Fruit fly (Drosophila melanogaster) whole organism, embryonic: Measurements from ENCODE around the gene nol.

ENCODE experiments used
- Ada2b ChIP-seq: fragments of 200-800 bp; sonication (Bioruptor generic); IDR thresholded peaks from 2 replicates; pipeline ENCODE4 v1.3.6; 2022; ENCODE audit warnings: missing biosample characterization, missing genetic modification characterization
- B-H1 ChIP-seq: fragments of 200-800 bp; sonication (Bioruptor generic); IDR thresholded peaks from 3 replicates; pipeline ENCODE4 v1.3.6; 2022; ENCODE audit warnings: missing biosample characterization, missing genetic modification characterization
- B-H2 ChIP-seq: fragments of 200-800 bp; sonication (Bioruptor generic); optimal IDR thresholded peaks from 2 replicates; lab custom pipeline; 2018; ENCODE audit warnings: missing biosample characterization, mild to moderate bottlenecking, missing genetic modification characterization
- Bdp1 ChIP-seq: fragments of 200-800 bp; sonication (Bioruptor generic); optimal IDR thresholded peaks from 3 replicates; lab custom pipeline; 2016; ENCODE audit warnings: missing biosample characterization, missing genetic modification characterization
- BtbVII ChIP-seq: fragments of 200-800 bp; sonication (Bioruptor generic); optimal IDR thresholded peaks from 3 replicates; lab custom pipeline; 2017; ENCODE audit warnings: missing biosample characterization, mild to moderate bottlenecking, missing genetic modification characterization
- CG10543 ChIP-seq: fragments of 200-800 bp; sonication (Bioruptor generic); optimal IDR thresholded peaks from 3 replicates; lab custom pipeline; 2017; ENCODE audit warnings: missing biosample characterization, mild to moderate bottlenecking, missing genetic modification characterization, moderate library complexity
- CG11504 ChIP-seq: fragments of 200-800 bp; sonication (Bioruptor generic); optimal IDR thresholded peaks from 3 replicates; lab custom pipeline; 2019; ENCODE audit warnings: missing biosample characterization, mild to moderate bottlenecking, missing genetic modification characterization, moderate library complexity
- CG12769 ChIP-seq: fragments of 200-800 bp; sonication (Bioruptor generic); optimal IDR thresholded peaks from 2 replicates; lab custom pipeline; 2019; ENCODE audit warnings: missing biosample characterization, mild to moderate bottlenecking, missing genetic modification characterization, moderate library complexity
- CG13123 ChIP-seq: fragments of 200-800 bp; sonication (Bioruptor generic); optimal IDR thresholded peaks from 2 replicates; lab custom pipeline; 2016; ENCODE audit warnings: missing biosample characterization, missing genetic modification characterization
- CG14860 ChIP-seq: fragments of 200-800 bp; sonication (Bioruptor generic); IDR thresholded peaks from 3 replicates; pipeline ENCODE4 v1.3.6; 2022; ENCODE audit warnings: missing biosample characterization, missing genetic modification characterization; ENCODE audit not compliant: partially characterized antibody
- CG15696 ChIP-seq: fragments of 200-800 bp; sonication (Bioruptor generic); optimal IDR thresholded peaks from 2 replicates; lab custom pipeline; 2019; ENCODE audit warnings: missing biosample characterization, mild to moderate bottlenecking, missing genetic modification characterization, moderate library complexity
- CG1647 ChIP-seq: fragments of 200-800 bp; sonication (Bioruptor generic); optimal IDR thresholded peaks from 3 replicates; lab custom pipeline; 2016; ENCODE audit warnings: missing biosample characterization, missing genetic modification characterization
- CG16815 ChIP-seq: fragments of 200-800 bp; sonication (Bioruptor generic); optimal IDR thresholded peaks from 3 replicates; lab custom pipeline; 2017; ENCODE audit warnings: missing biosample characterization, mild to moderate bottlenecking, missing genetic modification characterization
- CG2199 ChIP-seq: fragments of 200-800 bp; sonication (Bioruptor generic); IDR thresholded peaks from 3 replicates; pipeline ENCODE4 v1.3.6; 2022; ENCODE audit warnings: missing biosample characterization, missing genetic modification characterization
- CG3163 ChIP-seq: fragments of 200-800 bp; sonication (Bioruptor generic); optimal IDR thresholded peaks from 3 replicates; lab custom pipeline; 2016; ENCODE audit warnings: missing biosample characterization, missing genetic modification characterization
- CG3281 ChIP-seq: fragments of 200-800 bp; sonication (Bioruptor generic); optimal IDR thresholded peaks from 3 replicates; lab custom pipeline; 2017; ENCODE audit warnings: missing biosample characterization, mild to moderate bottlenecking, missing genetic modification characterization
- CG33213 ChIP-seq: fragments of 200-800 bp; sonication (Bioruptor generic); optimal IDR thresholded peaks from 3 replicates; lab custom pipeline; 2016; ENCODE audit warnings: missing biosample characterization, missing genetic modification characterization
- CG3407 ChIP-seq: fragments of 200-800 bp; sonication (Bioruptor generic); optimal IDR thresholded peaks from 2 replicates; lab custom pipeline; 2018; ENCODE audit warnings: missing biosample characterization, mild to moderate bottlenecking, missing genetic modification characterization
- CG43689 ChIP-seq: fragments of 200-800 bp; sonication (Bioruptor generic); IDR thresholded peaks from 2 replicates; pipeline ENCODE4 v1.3.6; 2022; ENCODE audit warnings: missing biosample characterization, missing genetic modification characterization
- CG7271 ChIP-seq: fragments of 200-800 bp; sonication (Bioruptor generic); optimal IDR thresholded peaks from 2 replicates; lab custom pipeline; 2018; ENCODE audit warnings: missing biosample characterization, mild to moderate bottlenecking, missing genetic modification characterization, moderate library complexity
- CG7786 ChIP-seq: fragments of 200-800 bp; sonication (Bioruptor generic); optimal IDR thresholded peaks from 2 replicates; lab custom pipeline; 2016; ENCODE audit warnings: missing biosample characterization, missing genetic modification characterization
- CG7839 ChIP-seq: fragments of 200-800 bp; sonication (Bioruptor generic); optimal IDR thresholded peaks from 3 replicates; lab custom pipeline; 2018; ENCODE audit warnings: missing biosample characterization, mild to moderate bottlenecking, missing genetic modification characterization, moderate library complexity
- CG8359 ChIP-seq: fragments of 200-800 bp; sonication (Bioruptor generic); optimal IDR thresholded peaks from 2 replicates; lab custom pipeline; 2017; ENCODE audit warnings: missing biosample characterization, mild to moderate bottlenecking, missing genetic modification characterization, borderline replicate concordance
- E2f1 ChIP-seq: fragments of 200-800 bp; sonication (Bioruptor generic); IDR thresholded peaks from 2 replicates; pipeline ENCODE4 v1.3.6; 2022; ENCODE audit warnings: missing biosample characterization, missing genetic modification characterization
- ERR ChIP-seq: fragments of 200-800 bp; sonication (Bioruptor generic); optimal IDR thresholded peaks from 2 replicates; lab custom pipeline; 2016; ENCODE audit warnings: missing biosample characterization, missing genetic modification characterization
- Elba2 ChIP-seq: fragments of 200-800 bp; sonication (Bioruptor generic); optimal IDR thresholded peaks from 3 replicates; lab custom pipeline; 2016; ENCODE audit warnings: missing biosample characterization, missing genetic modification characterization
- Ets65A ChIP-seq: fragments of 200-800 bp; sonication (Bioruptor generic); peaks from one replicate; lab custom pipeline; 2016; ENCODE audit warnings: missing biosample characterization, missing genetic modification characterization
- Fer1 ChIP-seq: fragments of 200-800 bp; sonication (Bioruptor generic); optimal IDR thresholded peaks from 2 replicates; lab custom pipeline; 2017; ENCODE audit warnings: missing biosample characterization, mild to moderate bottlenecking, missing genetic modification characterization
- MBD-R2 ChIP-seq: fragments of 200-800 bp; sonication (Bioruptor generic); IDR thresholded peaks from 2 replicates; pipeline ENCODE4 v1.3.6; 2022; ENCODE audit warnings: missing biosample characterization, missing genetic modification characterization
- MESR4 ChIP-seq: fragments of 200-800 bp; sonication (Bioruptor generic); optimal IDR thresholded peaks from 2 replicates; lab custom pipeline; 2018; ENCODE audit warnings: missing biosample characterization, mild to moderate bottlenecking, missing genetic modification characterization, moderate library complexity
- Pdp1 ChIP-seq, 2 experiments: fragments of 200-800 bp; sonication (Bioruptor generic); optimal IDR thresholded peaks; 3 replicates each; lab custom pipeline; 2016; ENCODE audit warnings: missing biosample characterization in 2 of 2, missing genetic modification characterization in 2 of 2, mild to moderate bottlenecking in 1 of 2, moderate library complexity in 1 of 2
- ara ChIP-seq: fragments of 200-800 bp; sonication (Bioruptor generic); IDR thresholded peaks from 2 replicates; pipeline ENCODE4 v1.3.6; 2022; ENCODE audit warnings: missing biosample characterization, missing genetic modification characterization
- ase ChIP-seq: fragments of 200-800 bp; sonication (Bioruptor generic); IDR thresholded peaks from 3 replicates; pipeline ENCODE4 v1.3.6; 2022; ENCODE audit warnings: missing biosample characterization, missing genetic modification characterization
- bowl ChIP-seq: fragments of 200-800 bp; sonication (Bioruptor generic); IDR thresholded peaks from 2 replicates; pipeline ENCODE4 v1.3.6; 2022; ENCODE audit warnings: missing biosample characterization, missing genetic modification characterization
- croc ChIP-seq: fragments of 200-800 bp; sonication (Bioruptor generic); conservative IDR thresholded peaks from 3 replicates; pipeline ENCODE4 v1.3.6; 2022; ENCODE audit warnings: missing biosample characterization, missing genetic modification characterization
- dysf ChIP-seq: fragments of 200-800 bp; sonication (Bioruptor generic); IDR thresholded peaks from 3 replicates; pipeline ENCODE4 v1.3.6; 2022; ENCODE audit warnings: missing biosample characterization, missing genetic modification characterization
- eve ChIP-seq, 2 experiments: fragments of >200 bp; optimal IDR thresholded peaks; 2 replicates each; lab custom pipeline; 2017; ENCODE audit warnings: missing biosample characterization in 2 of 2, missing genetic modification characterization in 2 of 2
- eyg ChIP-seq: fragments of 200-800 bp; sonication (Bioruptor generic); optimal IDR thresholded peaks from 3 replicates; lab custom pipeline; 2016; ENCODE audit warnings: missing biosample characterization, missing genetic modification characterization
- gcm2 ChIP-seq: fragments of 200-800 bp; sonication (Bioruptor generic); optimal IDR thresholded peaks from 2 replicates; lab custom pipeline; 2016; ENCODE audit warnings: missing biosample characterization, missing genetic modification characterization
- mam ChIP-seq: fragments of 200-800 bp; sonication (Bioruptor generic); optimal IDR thresholded peaks from 3 replicates; lab custom pipeline; 2016; ENCODE audit warnings: missing biosample characterization, missing genetic modification characterization
- sens ChIP-seq: fragments of 200-800 bp; sonication (Bioruptor generic); peaks from one replicate; lab custom pipeline; 2016; ENCODE audit warnings: missing biosample characterization, missing genetic modification characterization
- sob ChIP-seq: fragments of 200-800 bp; sonication (Bioruptor generic); IDR thresholded peaks from 2 replicates; pipeline ENCODE4 v1.3.6; 2022; ENCODE audit warnings: missing biosample characterization, missing genetic modification characterization
- tap ChIP-seq: fragments of 200-800 bp; optimal IDR thresholded peaks from 3 replicates; lab custom pipeline; 2019; ENCODE audit warnings: missing biosample characterization, mild to moderate bottlenecking, missing genetic modification characterization, moderate library complexity
- tin ChIP-seq: fragments of 200-800 bp; sonication (Bioruptor generic); optimal IDR thresholded peaks from 3 replicates; lab custom pipeline; 2016; ENCODE audit warnings: missing biosample characterization, missing genetic modification characterization
- tll ChIP-seq, 2 experiments: fragments of 200-800 bp in 1 of 2; fragments of >200 bp in 1 of 2; sonication (Bioruptor generic) in 1 of 2; optimal IDR thresholded peaks; 2 replicates each; lab custom pipeline; 2017 to 2019; ENCODE audit warnings: missing biosample characterization in 2 of 2, missing genetic modification characterization in 2 of 2, mild to moderate bottlenecking in 1 of 2, moderate library complexity in 1 of 2
- tna ChIP-seq: fragments of 200-800 bp; sonication (Bioruptor generic); IDR thresholded peaks from 2 replicates; pipeline ENCODE4 v1.3.6; 2022; ENCODE audit warnings: missing biosample characterization, missing genetic modification characterization; ENCODE audit not compliant: partially characterized antibody
- ttk ChIP-seq: fragments of 200-800 bp; sonication (Bioruptor generic); IDR thresholded peaks from 2 replicates; pipeline ENCODE4 v2.1.2; 2022; ENCODE audit warnings: missing biosample characterization, missing genetic modification characterization
- unc-4 ChIP-seq: fragments of 200-800 bp; sonication (Bioruptor generic); IDR thresholded peaks from 2 replicates; pipeline ENCODE4 v1.3.6; 2022; ENCODE audit warnings: missing biosample characterization, missing genetic modification characterization; ENCODE audit not compliant: partially characterized antibody
- unpg ChIP-seq: fragments of 200-800 bp; sonication (Bioruptor generic); optimal IDR thresholded peaks from 3 replicates; lab custom pipeline; 2018; ENCODE audit warnings: missing biosample characterization, mild to moderate bottlenecking, missing genetic modification characterization, moderate library complexity

Gene nol

DNA sequence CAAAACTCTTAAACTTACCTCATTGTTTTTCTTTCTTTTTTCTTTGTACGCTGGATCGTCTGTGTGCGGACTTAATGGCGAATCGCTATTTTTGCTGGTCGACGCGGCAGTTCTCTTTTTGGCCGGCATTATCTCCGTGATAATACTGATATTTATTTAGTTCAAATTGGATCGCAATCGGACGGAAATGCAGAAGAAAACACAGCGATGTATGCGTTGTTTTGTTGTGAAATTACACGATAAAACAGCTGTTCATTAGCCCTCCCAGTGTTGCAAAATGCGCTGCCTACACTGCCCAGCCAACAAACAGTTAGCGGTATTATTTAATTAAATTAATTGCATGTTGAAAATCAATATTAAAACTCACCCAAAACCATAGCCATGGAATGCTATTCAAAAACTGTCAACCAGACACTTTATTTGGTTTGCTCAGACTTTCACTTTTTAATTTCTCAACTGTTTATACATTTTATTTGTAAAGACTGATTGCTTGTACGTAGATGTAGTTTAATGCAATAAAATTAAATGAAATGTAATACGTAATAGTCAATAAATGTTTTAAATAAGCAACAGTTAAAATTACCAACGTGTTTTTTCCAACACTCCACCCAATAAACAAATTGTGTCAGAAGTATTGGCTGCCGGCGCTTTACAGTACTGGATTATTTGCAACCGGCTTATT, 32.5 kb upstream of the nol start, which contains the start of the genes Irbp18 and APP-BP1 (continued):
- TF ChIP-seq bowl (no peak), croc (GFP tag; lab: Robert Waterston, UW) (peak; percentile 72), CG7786 (GFP tag; lab: Kevin White, UChicago) (peak; percentile 94), dysf (GFP tag; lab: Robert Waterston, UW) (peak; percentile 88), unc-4 (GFP tag; lab: Robert Waterston, UW) (peak; percentile 32; the same call in 1 of the 2 replicates), CG3281 (peak; percentile 95), mam (GFP tag; lab: Kevin White, UChicago) (peak; percentile 96), CG43689 (peak; percentile 44; the same call in 1 of the 2 replicates), Ets65A (peak; percentile 99), CG10543 (peak; percentile 93), CG13123 (GFP tag; lab: Kevin White, UChicago) (peak; percentile 84), CG8359 (GFP tag; lab: Kevin White, UChicago) (peak; percentile 74), B-H1 (GFP tag; lab: Robert Waterston, UW) (peak; percentile 81), Bdp1 (peak; percentile 90), tap (peak; percentile 84), CG1647 (GFP tag; lab: Kevin White, UChicago) (peak; percentile 91), sens (GFP tag; lab: Kevin White, UChicago) (peak; percentile 99), BtbVII (GFP tag; lab: Kevin White, UChicago) (peak; percentile 91), Pdp1 (GFP tag; optimal IDR thresholded peaks at IDR 0.05; lab: Kevin White, UChicago) (peak; percentile 92 to 96), CG11504 (tag; lab: Kevin White, UChicago) (peak; percentile 92), eve (GFP tag; optimal IDR thresholded peaks at IDR 0.05; lab: Kevin White, UChicago) (no peak), Fer1 (GFP tag; lab: Kevin White, UChicago) (peak; percentile 94), tna (GFP tag; lab: Robert Waterston, UW) (no peak), CG7839 (peak; percentile 94), Elba2 (GFP tag; lab: Kevin White, UChicago) (peak; percentile 97), CG14860 (GFP tag; lab: Robert Waterston, UW) (no peak), ara (GFP tag; lab: Robert Waterston, UW) (peak; percentile 84), tin (GFP tag; lab: Kevin White, UChicago) (peak; percentile 94), CG7271 (peak; percentile 55), CG33213 (GFP tag; lab: Kevin White, UChicago) (peak; percentile 88), sob (GFP tag; lab: Robert Waterston, UW) (peak; percentile 92), eyg (peak; percentile 79), CG16815 (GFP tag; lab: Kevin White, UChicago) (peak; percentile 93), ERR (GFP tag; lab: Kevin White, UChicago) (peak; percentile 88), ase (GFP tag; lab: Robert Waterston, UW) (peak; percentile 79), CG15696 (tag; lab: Kevin White, UChicago) (peak; percentile 73), MESR4 (GFP tag; lab: Kevin White, UChicago) (peak; percentile 31), tll (GFP tag; optimal IDR thresholded peaks at IDR 0.05; lab: Kevin White, UChicago) (peak in 1 of 2 experiments; percentile 37), E2f1 (GFP tag; lab: Robert Waterston, UW) (peak; percentile 90), gcm2 (peak; percentile 86), ttk (GFP tag; lab: Robert Waterston, UW) (peak; percentile 75), CG2199 (GFP tag; lab: Robert Waterston, UW) (0 out of 3 replicates have a peak, but pooled peaks have one; percentile 43), Ada2b (GFP tag; lab: Robert Waterston, UW) (peak; percentile 87), B-H2 (GFP tag; lab: Kevin White, UChicago) (peak; percentile 91), unpg (GFP tag; lab: Kevin White, UChicago) (peak; percentile 93), CG3407 (GFP tag; lab: Kevin White, UChicago) (peak; percentile 84), CG3163 (GFP tag; lab: Kevin White, UChicago) (peak; percentile 80), CG12769 (peak; percentile 92), MBD-R2 (GFP tag; lab: Robert Waterston, UW) (peak; percentile 72)
